Worm (Caenorhabditis elegans): Measurements from ENCODE around the gene C31C9.9.
"Not testable (repeated sequence)": the region's sequence is repeated elsewhere in the genome, so short reads cannot be mapped to it uniquely, and the experiment has no call there.

The C31C9.9 gene

DNA sequence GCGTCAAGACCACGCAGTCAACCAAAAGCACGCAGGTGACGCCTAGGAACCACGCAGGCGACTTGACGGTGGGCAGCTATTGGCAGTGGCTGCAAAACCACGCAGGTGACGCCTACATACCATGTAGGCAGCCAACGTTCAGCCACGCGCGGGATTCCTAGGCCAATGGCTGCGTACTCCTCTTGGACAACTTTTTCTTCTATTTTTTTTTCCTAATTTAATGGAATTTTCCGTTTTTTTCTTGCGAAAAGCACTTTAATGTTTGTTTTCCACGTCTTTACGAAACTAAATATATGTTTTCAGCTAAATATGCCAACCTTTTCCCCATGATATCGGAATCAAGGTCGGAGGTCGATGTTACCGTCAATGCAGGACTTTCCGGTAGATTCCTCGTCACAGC, at the start of gene C31C9.9:
C31C9.9 (plus strand) TSS at position 301 of the 400 bp plus-strand sequence.
- not testable (repeated sequence) for TF ChIP-seq tbx-11 (GFP tag; IDR thresholded peaks at IDR 0.05); B0310.2 (tag; optimal IDR thresholded peaks at IDR 0.05); ceh-36 (tag; optimal IDR thresholded peaks at IDR 0.05)

DNA sequence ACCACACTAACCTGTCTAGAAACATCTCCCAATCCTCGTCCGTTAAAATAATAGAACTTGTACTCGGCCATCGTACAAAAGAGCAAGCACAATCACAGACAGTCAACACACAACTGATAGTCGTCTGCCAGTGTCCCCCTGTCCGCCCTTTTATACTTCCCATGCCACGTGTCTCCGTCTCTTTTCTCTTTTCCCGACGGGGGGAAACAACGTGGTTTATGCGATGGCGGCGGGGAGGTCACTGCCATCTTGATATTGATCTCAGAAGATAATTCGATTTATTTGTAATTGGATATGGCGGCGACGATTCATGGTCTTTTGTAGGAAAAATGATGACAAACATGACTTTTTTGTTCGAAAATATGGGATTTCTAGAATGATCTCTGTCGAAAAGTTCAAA, 45.2 kb upstream of the C31C9.9 start, which contains the start of gene gst-20:
gst-20 (minus strand) TSS at position 170 of the 400 bp plus-strand sequence.
- TF ChIP-seq pes-1 (GFP tag; IDR thresholded peaks at IDR 0.05) (no peak), F13C5.2 (tag; optimal IDR thresholded peaks at IDR 0.05) (no peak), hmbx-1 (tag; optimal IDR thresholded peaks at IDR 0.05) (no peak), sea-1 (GFP tag; conservative IDR thresholded peaks at IDR 0.05) (no peak), hmg-4 (GFP tag; optimal IDR thresholded peaks at IDR 0.05) (no peak), ama-1 (optimal IDR thresholded peaks at IDR 0.05) (no peak), hnd-1 (tag; optimal IDR thresholded peaks at IDR 0.05) (no peak), flt-1 (GFP tag; IDR thresholded peaks at IDR 0.05) (no peak), B0310.2 (tag; optimal IDR thresholded peaks at IDR 0.05) (no peak), ceh-36 (tag; optimal IDR thresholded peaks at IDR 0.05) (no peak)

- no peak for TF ChIP-seq ceh-13 (GFP tag; optimal IDR thresholded peaks at IDR 0.05)
- TF ChIP-seq hnd-1 (tag; optimal IDR thresholded peaks at IDR 0.05), result no peak
- no peak for TF ChIP-seq F13C5.2 (tag; optimal IDR thresholded peaks at IDR 0.05)
- no peak for TF ChIP-seq pes-1 (GFP tag; IDR thresholded peaks at IDR 0.05)
- no peak for TF ChIP-seq aly-1 (tag; optimal IDR thresholded peaks at IDR 0.05)
- TF ChIP-seq B0310.2 (tag; optimal IDR thresholded peaks at IDR 0.05), result no peak
- no peak for TF ChIP-seq ama-1 (optimal IDR thresholded peaks at IDR 0.05)
- TF ChIP-seq tbx-11 (GFP tag; IDR thresholded peaks at IDR 0.05), result no peak
- no peak for TF ChIP-seq tra-4 (tag; optimal IDR thresholded peaks at IDR 0.05)
- TF ChIP-seq flt-1 (GFP tag; IDR thresholded peaks at IDR 0.05), result no peak
- no peak for TF ChIP-seq sea-1 (GFP tag; conservative IDR thresholded peaks at IDR 0.05)
- TF ChIP-seq ets-7 (tag; optimal IDR thresholded peaks at IDR 0.05), result no peak
- no peak for TF ChIP-seq tbx-37 (GFP tag; conservative IDR thresholded peaks at IDR 0.05)
- TF ChIP-seq hmg-4 (GFP tag; optimal IDR thresholded peaks at IDR 0.05), result no peak
- TF ChIP-seq scrt-1 (GFP tag; IDR thresholded peaks at IDR 0.05), result no peak
- no peak for TF ChIP-seq ceh-36 (tag; optimal IDR thresholded peaks at IDR 0.05)
- no peak for TF ChIP-seq hmbx-1 (tag; optimal IDR thresholded peaks at IDR 0.05)
These were observed 43.6 kb upstream of the C31C9.9 start, which contains the start of gene gst-24 for ce11 chrII:13611186-13611585. Gene gst-24, minus strand, starts transcription at chrII:13611366.

- no peak for TF ChIP-seq hmbx-1 (tag; optimal IDR thresholded peaks at IDR 0.05)
- no peak for TF ChIP-seq tra-4 (tag; optimal IDR thresholded peaks at IDR 0.05)
- TF ChIP-seq ama-1 (optimal IDR thresholded peaks at IDR 0.05), result no peak
- TF ChIP-seq hnd-1 (tag; optimal IDR thresholded peaks at IDR 0.05), result no peak
- no peak for TF ChIP-seq tbx-11 (GFP tag; IDR thresholded peaks at IDR 0.05)
- TF ChIP-seq tbx-37 (GFP tag; conservative IDR thresholded peaks at IDR 0.05), result no peak
- no peak for TF ChIP-seq aly-1 (tag; optimal IDR thresholded peaks at IDR 0.05)
- TF ChIP-seq ceh-36 (tag; optimal IDR thresholded peaks at IDR 0.05), result no peak
These were observed 41.7 kb upstream of the C31C9.9 start, which contains the start of gene gst-15 for ce11 chrII:13613096-13613495. Gene gst-15, minus strand, starts transcription at chrII:13613196.

DNA sequence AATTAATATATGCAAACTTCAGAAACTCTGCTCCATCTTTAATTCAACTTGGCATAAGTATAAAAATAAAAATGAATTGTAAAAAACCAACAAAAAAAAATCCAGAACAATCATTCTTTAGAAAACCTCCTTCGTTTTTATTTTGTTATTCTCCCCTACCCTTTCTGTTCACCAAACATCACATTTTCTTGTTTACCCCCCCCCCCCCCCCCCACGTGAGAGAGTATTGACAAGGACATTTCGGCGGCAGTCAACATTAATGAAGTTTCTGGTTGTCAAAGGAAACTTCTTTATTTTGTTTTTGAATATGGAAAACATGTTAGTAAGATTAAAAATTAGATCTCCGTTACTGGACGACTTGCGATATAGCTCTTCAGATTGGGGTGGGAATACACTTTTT, 40.3 kb upstream of the C31C9.9 start:
- no peak for TF ChIP-seq hmbx-1 (tag; optimal IDR thresholded peaks at IDR 0.05)
- TF ChIP-seq ets-7 (tag; optimal IDR thresholded peaks at IDR 0.05), result no peak

DNA sequence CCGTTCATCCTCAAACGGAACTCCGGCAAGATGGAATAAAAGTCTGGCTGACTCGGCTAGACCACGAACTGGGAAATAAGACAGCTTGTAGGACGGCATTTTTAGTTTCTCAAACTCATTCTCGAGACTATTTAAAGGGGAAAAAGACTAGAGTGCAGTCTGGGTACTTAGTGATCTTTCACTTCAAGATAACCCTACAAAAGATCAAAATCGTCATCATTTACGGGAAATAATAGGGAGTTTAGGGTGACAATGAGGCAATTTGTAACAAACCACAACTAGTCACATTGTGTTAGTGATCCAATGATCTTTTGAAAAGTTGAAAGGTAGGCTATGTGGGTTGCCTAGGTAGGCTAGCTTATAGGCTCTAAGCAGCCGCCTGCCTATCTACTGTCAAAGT, 38.8 kb upstream of the C31C9.9 start, which contains the start of gene gst-14:
gst-14 (minus strand) TSS at position 101 of the 400 bp plus-strand sequence.
- TF ChIP-seq flt-1 (GFP tag; IDR thresholded peaks at IDR 0.05) (no peak), tbx-37 (GFP tag; conservative IDR thresholded peaks at IDR 0.05) (no peak), tbx-11 (GFP tag; IDR thresholded peaks at IDR 0.05) (no peak), pes-1 (GFP tag; IDR thresholded peaks at IDR 0.05) (no peak), ceh-36 (tag; optimal IDR thresholded peaks at IDR 0.05) (no peak), hnd-1 (tag; optimal IDR thresholded peaks at IDR 0.05) (no peak), scrt-1 (GFP tag; IDR thresholded peaks at IDR 0.05) (no peak), ama-1 (optimal IDR thresholded peaks at IDR 0.05) (no peak), aly-1 (tag; optimal IDR thresholded peaks at IDR 0.05) (no peak), F13C5.2 (tag; optimal IDR thresholded peaks at IDR 0.05) (no peak), hmbx-1 (tag; optimal IDR thresholded peaks at IDR 0.05) (no peak)

DNA sequence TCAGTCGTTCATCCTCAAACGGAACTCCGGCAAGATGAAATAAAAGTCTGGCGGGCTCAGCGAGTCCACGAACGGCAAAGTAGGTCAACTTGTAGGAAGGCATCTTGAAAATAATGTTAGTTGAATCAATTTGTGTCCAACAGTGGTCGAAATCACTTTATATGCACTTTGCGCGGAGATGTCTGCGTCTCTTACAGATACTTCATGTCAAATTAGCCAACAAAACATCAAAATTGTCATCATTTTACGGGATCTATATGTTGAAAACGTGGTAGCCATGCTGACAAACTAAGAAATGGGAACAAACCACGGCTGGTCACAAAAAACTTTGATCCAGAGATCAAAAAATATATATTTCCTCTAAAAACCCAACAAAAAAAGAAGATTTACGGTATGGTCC, 37.0 kb upstream of the C31C9.9 start, which contains the start of gene gst-12:
gst-12 (minus strand) TSS at position 254 of the 400 bp plus-strand sequence.
- TF ChIP-seq hmg-4 (GFP tag; optimal IDR thresholded peaks at IDR 0.05) (no peak), ama-1 (optimal IDR thresholded peaks at IDR 0.05) (no peak), hnd-1 (tag; optimal IDR thresholded peaks at IDR 0.05) (no peak), tra-4 (tag; optimal IDR thresholded peaks at IDR 0.05) (no peak), ceh-36 (tag; optimal IDR thresholded peaks at IDR 0.05) (no peak), flt-1 (GFP tag; IDR thresholded peaks at IDR 0.05) (no peak), sea-1 (GFP tag; conservative IDR thresholded peaks at IDR 0.05) (no peak), F13C5.2 (tag; optimal IDR thresholded peaks at IDR 0.05) (no peak), tbx-37 (GFP tag; conservative IDR thresholded peaks at IDR 0.05) (no peak), hmbx-1 (tag; optimal IDR thresholded peaks at IDR 0.05) (no peak), pes-1 (GFP tag; IDR thresholded peaks at IDR 0.05) (no peak), ets-7 (tag; optimal IDR thresholded peaks at IDR 0.05) (no peak), tbx-11 (GFP tag; IDR thresholded peaks at IDR 0.05) (no peak)

ce11 chrII:13624330-13624729, 30.5 kb upstream of the C31C9.9 start, which contains the start of gene gst-16:
Gene gst-16, minus strand, starts transcription at chrII:13624440.
- no peak for TF ChIP-seq tbx-37 (GFP tag; conservative IDR thresholded peaks at IDR 0.05)
- no peak for TF ChIP-seq scrt-1 (GFP tag; IDR thresholded peaks at IDR 0.05)
- TF ChIP-seq ama-1 (optimal IDR thresholded peaks at IDR 0.05), result no peak
- no peak for TF ChIP-seq F13C5.2 (tag; optimal IDR thresholded peaks at IDR 0.05)
- TF ChIP-seq ceh-36 (tag; optimal IDR thresholded peaks at IDR 0.05), result no peak
- no peak for TF ChIP-seq aly-1 (tag; optimal IDR thresholded peaks at IDR 0.05)
- TF ChIP-seq sea-1 (GFP tag; conservative IDR thresholded peaks at IDR 0.05), result no peak
- TF ChIP-seq flt-1 (GFP tag; IDR thresholded peaks at IDR 0.05), result no peak
- no peak for TF ChIP-seq tbx-11 (GFP tag; IDR thresholded peaks at IDR 0.05)
- TF ChIP-seq ceh-13 (GFP tag; optimal IDR thresholded peaks at IDR 0.05), result no peak
- TF ChIP-seq tra-4 (tag; optimal IDR thresholded peaks at IDR 0.05), result no peak
- no peak for TF ChIP-seq B0310.2 (tag; optimal IDR thresholded peaks at IDR 0.05)
- no peak for TF ChIP-seq pes-1 (GFP tag; IDR thresholded peaks at IDR 0.05)
- TF ChIP-seq ets-7 (tag; optimal IDR thresholded peaks at IDR 0.05), result no peak
- TF ChIP-seq hmbx-1 (tag; optimal IDR thresholded peaks at IDR 0.05), result no peak
- TF ChIP-seq hmg-4 (GFP tag; optimal IDR thresholded peaks at IDR 0.05), result no peak
- TF ChIP-seq hnd-1 (tag; optimal IDR thresholded peaks at IDR 0.05), result no peak
